Fruit fly (Drosophila melanogaster) whole organism, prepupa: ENCODE measurements around the gene Dup99B.

Source experiments
- CG10631 ChIP-seq: fragments of 200-800 bp; sonication (Bioruptor generic); optimal IDR thresholded peaks from 2 replicates; lab custom pipeline; 2016; ENCODE audit warnings: missing biosample characterization, missing genetic modification characterization
- CG10669 ChIP-seq: fragments of 200-800 bp; sonication (Bioruptor generic); optimal IDR thresholded peaks from 3 replicates; lab custom pipeline; 2018; ENCODE audit warnings: missing biosample characterization, mild to moderate bottlenecking, missing genetic modification characterization, moderate library complexity
- CG11294 ChIP-seq: fragments of 200-800 bp; sonication (Bioruptor generic); IDR thresholded peaks from 2 replicates; pipeline ENCODE4 v1.3.6; 2022; ENCODE audit warnings: missing biosample characterization, missing genetic modification characterization
- CG11762 ChIP-seq: fragments of 200-800 bp; sonication (Bioruptor generic); optimal IDR thresholded peaks from 3 replicates; lab custom pipeline; 2016; ENCODE audit warnings: missing biosample characterization, missing genetic modification characterization; ENCODE audit not compliant: insufficient read depth
- CG11902 ChIP-seq: fragments of 200-800 bp; sonication (Bioruptor generic); optimal IDR thresholded peaks from 3 replicates; lab custom pipeline; 2016; ENCODE audit warnings: missing biosample characterization, missing genetic modification characterization
- CG15336 ChIP-seq: fragments of 200-800 bp; sonication (Bioruptor generic); IDR thresholded peaks from 2 replicates; pipeline ENCODE4 v1.3.6; 2022; ENCODE audit warnings: missing biosample characterization, missing genetic modification characterization
- CG1621 ChIP-seq: fragments of 200-800 bp; sonication (Bioruptor generic); optimal IDR thresholded peaks from 3 replicates; lab custom pipeline; 2018; ENCODE audit warnings: missing biosample characterization, mild to moderate bottlenecking, missing genetic modification characterization
- CG16779 ChIP-seq: fragments of 200-800 bp; sonication (Bioruptor generic); optimal IDR thresholded peaks from 3 replicates; lab custom pipeline; 2017; ENCODE audit warnings: missing biosample characterization, mild to moderate bottlenecking, missing genetic modification characterization
- CG32006 ChIP-seq: fragments of 200-800 bp; sonication (Bioruptor generic); optimal IDR thresholded peaks from 3 replicates; lab custom pipeline; 2017; ENCODE audit warnings: missing biosample characterization, mild to moderate bottlenecking, missing genetic modification characterization
- CG34406 ChIP-seq: fragments of 200-800 bp; sonication (Bioruptor generic); optimal IDR thresholded peaks from 3 replicates; lab custom pipeline; 2016; ENCODE audit warnings: missing biosample characterization, missing genetic modification characterization
- CG6163 ChIP-seq: fragments of 200-800 bp; sonication (Bioruptor generic); IDR thresholded peaks from 3 replicates; pipeline ENCODE4 v1.3.6; 2022; ENCODE audit warnings: missing biosample characterization, missing genetic modification characterization
- CG6276 ChIP-seq: fragments of 200-800 bp; sonication (Bioruptor generic); optimal IDR thresholded peaks from 2 replicates; lab custom pipeline; 2017; ENCODE audit warnings: missing biosample characterization, mild to moderate bottlenecking, missing genetic modification characterization
- CG6808 ChIP-seq: fragments of 200-800 bp; sonication (Bioruptor generic); optimal IDR thresholded peaks from 3 replicates; lab custom pipeline; 2017; ENCODE audit warnings: missing biosample characterization, missing genetic modification characterization, mild to moderate bottlenecking, moderate library complexity, missing genetic modification reagents
- CG6854 ChIP-seq: fragments of 200-800 bp; sonication (Bioruptor generic); optimal IDR thresholded peaks from 2 replicates; lab custom pipeline; 2017; ENCODE audit warnings: missing biosample characterization, mild to moderate bottlenecking, missing genetic modification characterization
- CG7368 ChIP-seq: fragments of 200-800 bp; sonication (Bioruptor generic); optimal IDR thresholded peaks from 3 replicates; lab custom pipeline; 2016; ENCODE audit warnings: missing biosample characterization, missing genetic modification characterization
- CG8119 ChIP-seq: fragments of 200-800 bp; sonication (Bioruptor generic); IDR thresholded peaks from 3 replicates; pipeline ENCODE4 v1.3.6; 2022; ENCODE audit warnings: missing biosample characterization, missing genetic modification characterization
- CG8319 ChIP-seq: fragments of 200-800 bp; sonication (Bioruptor generic); optimal IDR thresholded peaks from 3 replicates; lab custom pipeline; 2016; ENCODE audit warnings: missing biosample characterization, missing genetic modification characterization
- CG8632 ChIP-seq: fragments of 200-800 bp; sonication (Bioruptor generic); optimal IDR thresholded peaks from 3 replicates; lab custom pipeline; 2016; ENCODE audit warnings: missing biosample characterization, missing genetic modification characterization
- CG9139 ChIP-seq: fragments of 200-800 bp; sonication (Bioruptor generic); optimal IDR thresholded peaks from 3 replicates; lab custom pipeline; 2017; ENCODE audit warnings: missing biosample characterization, mild to moderate bottlenecking, missing genetic modification characterization
- Eip75B ChIP-seq: fragments of 200-800 bp; sonication (Bioruptor generic); optimal IDR thresholded peaks from 3 replicates; lab custom pipeline; 2016; ENCODE audit warnings: missing biosample characterization, missing genetic modification characterization
- Eip78C ChIP-seq: fragments of 200-800 bp; sonication (Bioruptor generic); peaks from one replicate; lab custom pipeline; 2016; ENCODE audit warnings: missing biosample characterization, missing genetic modification characterization
- Eip93F ChIP-seq: fragments of 200-800 bp; sonication (Bioruptor generic); optimal IDR thresholded peaks from 2 replicates; lab custom pipeline; 2016; ENCODE audit warnings: missing biosample characterization, mild to moderate bottlenecking, missing genetic modification characterization
- Ets21C ChIP-seq: fragments of 200-800 bp; sonication (Bioruptor generic); optimal IDR thresholded peaks from 3 replicates; lab custom pipeline; 2016; ENCODE audit warnings: missing biosample characterization, missing genetic modification characterization
- Ets96B ChIP-seq: fragments of 200-800 bp; optimal IDR thresholded peaks from 2 replicates; lab custom pipeline; 2019; ENCODE audit warnings: missing biosample characterization, mild to moderate bottlenecking, missing genetic modification characterization, moderate library complexity
- Gug ChIP-seq: fragments of 200-800 bp; sonication (Bioruptor generic); IDR thresholded peaks from 2 replicates; pipeline ENCODE4 v1.3.6; 2022; ENCODE audit warnings: missing biosample characterization, missing genetic modification characterization
- Hr38 ChIP-seq: sonication (Bioruptor generic); optimal IDR thresholded peaks from 2 replicates; lab custom pipeline; 2016; ENCODE audit warnings: missing biosample characterization, missing genetic modification characterization
- Hr39 ChIP-seq: fragments of 200-800 bp; sonication (Bioruptor generic); optimal IDR thresholded peaks from 2 replicates; lab custom pipeline; 2016; ENCODE audit warnings: missing biosample characterization, missing genetic modification characterization
- Hr4 ChIP-seq: fragments of 200-800 bp; sonication (Bioruptor generic); optimal IDR thresholded peaks from 3 replicates; lab custom pipeline; 2016; ENCODE audit warnings: missing biosample characterization, missing genetic modification characterization
- Lpt ChIP-seq: fragments of 200-800 bp; sonication (Bioruptor generic); optimal IDR thresholded peaks from 3 replicates; lab custom pipeline; 2016; ENCODE audit warnings: missing biosample characterization, missing genetic modification characterization
- Met ChIP-seq: fragments of 200-800 bp; sonication (Bioruptor generic); optimal IDR thresholded peaks from 3 replicates; lab custom pipeline; 2016; ENCODE audit warnings: missing biosample characterization, missing genetic modification characterization
- OdsH ChIP-seq: fragments of 200-800 bp; sonication (Bioruptor generic); optimal IDR thresholded peaks from 3 replicates; lab custom pipeline; 2016; ENCODE audit warnings: missing biosample characterization, missing genetic modification characterization
- Sox102F ChIP-seq: fragments of 200-800 bp; sonication (Bioruptor generic); optimal IDR thresholded peaks from 2 replicates; lab custom pipeline; 2016; ENCODE audit warnings: missing biosample characterization, mild to moderate bottlenecking, missing genetic modification characterization
- Sox14 ChIP-seq: fragments of 200-800 bp; sonication (Bioruptor generic); optimal IDR thresholded peaks from 3 replicates; lab custom pipeline; 2016; ENCODE audit warnings: missing biosample characterization, missing genetic modification characterization
- achi ChIP-seq: fragments of 200-800 bp; sonication (Bioruptor generic); optimal IDR thresholded peaks from 3 replicates; lab custom pipeline; 2016; ENCODE audit warnings: missing biosample characterization, missing genetic modification characterization
- acj6 ChIP-seq: fragments of 200-800 bp; sonication (Bioruptor generic); optimal IDR thresholded peaks from 3 replicates; lab custom pipeline; 2016; ENCODE audit warnings: missing biosample characterization, missing genetic modification characterization
- cyc ChIP-seq: fragments of 200-800 bp; sonication (Bioruptor generic); optimal IDR thresholded peaks from 3 replicates; lab custom pipeline; 2016; ENCODE audit warnings: missing biosample characterization, missing genetic modification characterization
- dsx ChIP-seq: fragments of 200-800 bp; optimal IDR thresholded peaks from 3 replicates; lab custom pipeline; 2019; ENCODE audit warnings: missing biosample characterization, mild to moderate bottlenecking, missing genetic modification characterization, moderate library complexity; ENCODE audit not compliant: poor library complexity, severe bottlenecking
- eg ChIP-seq: fragments of 200-800 bp; sonication (Bioruptor generic); IDR thresholded peaks from 3 replicates; pipeline ENCODE4 v1.3.6; 2022; ENCODE audit warnings: missing biosample characterization, missing genetic modification characterization
- esn ChIP-seq: fragments of 200-800 bp; sonication (Bioruptor generic); optimal IDR thresholded peaks from 2 replicates; lab custom pipeline; 2016; ENCODE audit warnings: missing biosample characterization, mild to moderate bottlenecking, missing genetic modification characterization, moderate library complexity
- fd59A ChIP-seq: fragments of 200-800 bp; sonication (Bioruptor generic); optimal IDR thresholded peaks from 2 replicates; lab custom pipeline; 2017; ENCODE audit warnings: missing biosample characterization, mild to moderate bottlenecking, missing genetic modification characterization, missing genetic modification reagents
- fd85E ChIP-seq: fragments of 200-800 bp; sonication (Bioruptor generic); optimal IDR thresholded peaks from 3 replicates; lab custom pipeline; 2016; ENCODE audit warnings: missing biosample characterization, missing genetic modification characterization
- fkh ChIP-seq: fragments of 200-800 bp; sonication (Bioruptor generic); optimal IDR thresholded peaks from 3 replicates; lab custom pipeline; 2017; ENCODE audit warnings: missing biosample characterization, mild to moderate bottlenecking, missing genetic modification characterization, moderate library complexity
- lz ChIP-seq: fragments of 200-800 bp; sonication (Bioruptor generic); optimal IDR thresholded peaks from 3 replicates; lab custom pipeline; 2016; ENCODE audit warnings: missing biosample characterization, missing genetic modification characterization
- net ChIP-seq: fragments of 200-800 bp; sonication (Bioruptor generic); optimal IDR thresholded peaks from 3 replicates; lab custom pipeline; 2016; ENCODE audit warnings: missing biosample characterization, missing genetic modification characterization
- pdm3 ChIP-seq: fragments of 200-800 bp; sonication (Bioruptor generic); optimal IDR thresholded peaks from 3 replicates; lab custom pipeline; 2016; ENCODE audit warnings: missing biosample characterization, missing genetic modification characterization
- salr ChIP-seq, 2 experiments: fragments of 200-800 bp; sonication (Bioruptor generic); optimal IDR thresholded peaks; 3 replicates each; lab custom pipeline; 2016 to 2018; ENCODE audit warnings: missing biosample characterization in 2 of 2, missing genetic modification characterization in 2 of 2, mild to moderate bottlenecking in 1 of 2
- spab ChIP-seq: fragments of 200-800 bp; sonication (Bioruptor generic); optimal IDR thresholded peaks from 2 replicates; lab custom pipeline; 2017; ENCODE audit warnings: missing biosample characterization, mild to moderate bottlenecking, missing genetic modification characterization, missing genetic modification reagents
- ss ChIP-seq, 2 experiments: fragments of 200-800 bp; sonication (Bioruptor generic); optimal IDR thresholded peaks; 2 replicates in 1 of 2; 3 replicates in 1 of 2; lab custom pipeline; 2017 to 2018; ENCODE audit warnings: mild to moderate bottlenecking in 2 of 2, missing biosample characterization in 2 of 2, missing genetic modification characterization in 2 of 2, moderate library complexity in 1 of 2
- topi ChIP-seq: fragments of 200-800 bp; sonication (Bioruptor generic); optimal IDR thresholded peaks from 3 replicates; lab custom pipeline; 2016; ENCODE audit warnings: missing biosample characterization, missing genetic modification characterization

Dup99B gene

DNA sequence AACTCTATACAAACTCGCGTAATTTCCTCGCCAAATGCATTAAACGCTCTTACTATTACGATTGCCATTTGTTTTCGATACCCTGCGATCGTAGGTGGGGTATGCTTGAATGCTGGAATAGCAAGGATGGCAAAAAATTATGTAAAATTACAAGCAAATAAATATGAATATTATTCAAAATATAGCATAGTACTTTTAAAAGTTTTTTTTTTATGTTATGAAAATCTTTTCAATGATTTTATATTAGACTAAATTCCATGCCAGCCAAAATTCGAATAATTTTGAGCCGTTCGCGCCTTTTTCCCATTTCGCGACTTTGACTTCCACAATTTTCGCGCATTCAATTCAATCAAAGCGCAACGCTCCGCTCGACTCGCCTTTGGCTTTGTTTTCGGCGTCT lies 41.0 kb upstream of the Dup99B start:
- TF ChIP-seq Hr4 (GFP tag; lab: Kevin White, UChicago) (peak; percentile 12), Sox102F (GFP tag; lab: Kevin White, UChicago) (no peak), CG8119 (GFP tag; lab: Robert Waterston, UW) (peak; percentile 58), esn (GFP tag; lab: Kevin White, UChicago) (no peak), fd59A (GFP tag; lab: Kevin White, UChicago) (no peak), Lpt (GFP tag; lab: Kevin White, UChicago) (peak; percentile 12), Eip78C (peak; percentile 24), eg (GFP tag; lab: Robert Waterston, UW) (peak; percentile 41; the same call in 1 of the 3 replicates), pdm3 (GFP tag; lab: Kevin White, UChicago) (peak; percentile 4), CG32006 (GFP tag; lab: Kevin White, UChicago) (peak; percentile 61)

DNA sequence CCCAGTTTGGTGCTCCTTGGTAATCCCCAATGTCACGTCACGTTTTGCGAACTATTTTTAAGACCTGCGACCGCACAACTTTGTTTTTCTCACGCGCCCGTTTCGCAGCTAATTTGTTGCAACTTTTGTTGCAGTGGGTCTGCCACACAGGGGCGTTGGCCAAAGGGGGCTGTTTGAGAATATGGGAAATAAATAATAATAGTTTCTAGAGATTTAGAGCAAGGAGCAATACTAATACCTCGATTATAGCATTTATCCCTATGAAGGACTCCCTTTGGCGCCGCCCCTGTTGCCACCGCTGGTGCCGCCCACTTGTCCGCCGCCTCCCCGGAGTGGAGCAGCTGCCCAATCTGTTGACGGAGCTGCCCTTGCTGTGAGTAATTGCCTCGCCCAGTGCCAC lies 40.1 kb upstream of the Dup99B start:
- peak; percentile 67 for TF ChIP-seq Eip78C
- TF ChIP-seq CG7368 (GFP tag; lab: Kevin White, UChicago), result no peak
- TF ChIP-seq CG8119 (GFP tag; lab: Robert Waterston, UW), result peak; percentile 78
- no peak for TF ChIP-seq CG11762
- TF ChIP-seq net (GFP tag; lab: Kevin White, UChicago), result no peak
- TF ChIP-seq Lpt (GFP tag; lab: Kevin White, UChicago), result no peak
- no peak for TF ChIP-seq CG1621
- TF ChIP-seq topi (GFP tag; lab: Kevin White, UChicago), result no peak
- no peak for TF ChIP-seq Eip75B (GFP tag; lab: Kevin White, UChicago)
- TF ChIP-seq CG8632 (GFP tag; lab: Kevin White, UChicago), result no peak
- TF ChIP-seq Sox102F (GFP tag; lab: Kevin White, UChicago), result no peak
- TF ChIP-seq CG6854 (GFP tag; lab: Kevin White, UChicago), result no peak
- TF ChIP-seq Eip93F, result no peak
- TF ChIP-seq acj6 (GFP tag; lab: Kevin White, UChicago), result no peak
- peak; percentile 69; the same call in 2 of the 3 replicates for TF ChIP-seq CG6163
- TF ChIP-seq cyc, result peak; percentile 5
- no peak for TF ChIP-seq lz
- TF ChIP-seq Hr39 (GFP tag; lab: Kevin White, UChicago), result no peak
- TF ChIP-seq CG10669 (GFP tag; lab: Kevin White, UChicago), result no peak
- peak; percentile 76 for TF ChIP-seq CG15336 (GFP tag; lab: Robert Waterston, UW)
- no peak for TF ChIP-seq CG6808 (GFP tag; lab: Kevin White, UChicago)
- no peak for TF ChIP-seq Hr4 (GFP tag; lab: Kevin White, UChicago)
- no peak for TF ChIP-seq CG6276
- TF ChIP-seq eg (GFP tag; lab: Robert Waterston, UW), result peak; percentile 90
- no peak for TF ChIP-seq CG11902 (GFP tag; lab: Kevin White, UChicago)
- TF ChIP-seq Ets21C (GFP tag; lab: Kevin White, UChicago), result no peak
- no peak for TF ChIP-seq ss (GFP tag; optimal IDR thresholded peaks at IDR 0.05; lab: Kevin White, UChicago)
- no peak for TF ChIP-seq fkh (GFP tag; lab: Kevin White, UChicago)
- TF ChIP-seq achi (GFP tag; lab: Kevin White, UChicago), result no peak
- peak; percentile 80 for TF ChIP-seq Gug (GFP tag; lab: Robert Waterston, UW)
- TF ChIP-seq CG9139 (GFP tag; lab: Kevin White, UChicago), result no peak
- TF ChIP-seq CG8319 (GFP tag; lab: Kevin White, UChicago), result no peak
- TF ChIP-seq CG34406, result no peak
- peak in 1 of 2 experiments; percentile 15 for TF ChIP-seq salr (GFP tag; optimal IDR thresholded peaks at IDR 0.05; lab: Kevin White, UChicago)
- peak; percentile 57 for TF ChIP-seq dsx (GFP tag; lab: Kevin White, UChicago)
- no peak for TF ChIP-seq CG16779
- TF ChIP-seq CG10631, result no peak
- peak; percentile 53 for TF ChIP-seq CG11294 (GFP tag; lab: Robert Waterston, UW)
- no peak for TF ChIP-seq esn (GFP tag; lab: Kevin White, UChicago)
- no peak for TF ChIP-seq fd85E (GFP tag; lab: Kevin White, UChicago)
- peak; percentile 78 for TF ChIP-seq CG32006 (GFP tag; lab: Kevin White, UChicago)
- TF ChIP-seq fd59A (GFP tag; lab: Kevin White, UChicago), result no peak
- no peak for TF ChIP-seq OdsH (GFP tag; lab: Kevin White, UChicago)
- TF ChIP-seq Hr38 (GFP tag; lab: Kevin White, UChicago), result no peak
- no peak for TF ChIP-seq Ets96B (tag; lab: Kevin White, UChicago)
- TF ChIP-seq Sox14 (GFP tag; lab: Kevin White, UChicago), result peak; percentile 9
- TF ChIP-seq Met, result no peak
- no peak for TF ChIP-seq spab (GFP tag; lab: Kevin White, UChicago)
